Worm (Caenorhabditis elegans): Measurements from ENCODE around the gene F52E1.2.

The F52E1.2 gene

DNA sequence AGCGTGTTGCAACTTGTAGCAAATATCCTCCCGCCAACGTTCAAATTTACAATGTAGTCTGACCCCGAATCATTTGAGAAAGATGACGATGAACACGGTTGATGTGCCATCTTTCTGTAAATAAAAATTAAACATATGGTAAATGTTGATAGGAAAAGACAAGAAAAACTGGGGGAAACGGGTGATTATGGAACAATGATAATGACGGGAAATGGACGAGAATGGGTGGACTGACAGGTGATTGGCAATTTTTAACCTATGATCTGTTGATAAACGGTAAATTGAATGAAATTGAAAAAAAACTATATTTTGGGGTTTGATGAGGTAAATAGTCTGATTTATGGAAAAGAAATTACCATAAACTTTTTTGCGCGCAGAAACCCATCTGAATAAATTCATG is 49.9 kb downstream of the F52E1.2 start, which contains the start of gene T23B12.6:
T23B12.6 (minus strand) TSS at position 114 of the 400 bp plus-strand sequence.
- TF ChIP-seq snpc-4 (tag; optimal IDR thresholded peaks at IDR 0.05) (no peak), mbf-1 (tag; optimal IDR thresholded peaks at IDR 0.05) (no peak), gmeb-1 (tag; optimal IDR thresholded peaks at IDR 0.05) (no peak)

- no peak for TF ChIP-seq nhr-12 (tag; optimal IDR thresholded peaks at IDR 0.05)
- no peak for TF ChIP-seq unc-62 (GFP tag; optimal IDR thresholded peaks at IDR 0.05)
- peak; percentile 46 for TF ChIP-seq unc-55 (GFP tag; optimal IDR thresholded peaks at IDR 0.05)
- no peak for TF ChIP-seq peb-1 (tag; optimal IDR thresholded peaks at IDR 0.05)
- no peak for TF ChIP-seq alr-1 (tag; optimal IDR thresholded peaks at IDR 0.05)
- peak; percentile 7 for TF ChIP-seq nhr-129 (tag; optimal IDR thresholded peaks at IDR 0.05)
- TF ChIP-seq ZK546.5 (tag; optimal IDR thresholded peaks at IDR 0.05) = no peak
- TF ChIP-seq C34F6.9 (tag; optimal IDR thresholded peaks at IDR 0.05) = peak; percentile 42
- no peak for TF ChIP-seq elt-3 (tag; optimal IDR thresholded peaks at IDR 0.05)
- TF ChIP-seq crh-2 (tag; optimal IDR thresholded peaks at IDR 0.05) = no peak
- peak; percentile 30 for TF ChIP-seq sem-4 (tag; optimal IDR thresholded peaks at IDR 0.05)
- no peak for TF ChIP-seq lin-39 (tag; optimal IDR thresholded peaks at IDR 0.05)
- peak in 1 of 2 experiments; percentile 27 for TF ChIP-seq lsy-2 (tag; optimal IDR thresholded peaks at IDR 0.05)
- peak; percentile 30 for TF ChIP-seq lin-13 (GFP tag; optimal IDR thresholded peaks at IDR 0.05)
These were observed 50.4 kb downstream of the F52E1.2 start for ce11 chrV:8460800-8461199.
